Worm (Caenorhabditis elegans): ENCODE data around the gene mam-7.

ce11 chrIII:9910608-9911479 is 17.9 kb downstream of the mam-7 start, which contains the start of the genes cyld-1 and F40F12.9:
- no peak for TF ChIP-seq lin-13 (GFP tag; optimal IDR thresholded peaks at IDR 0.05)
- TF ChIP-seq nhr-28 (tag; optimal IDR thresholded peaks at IDR 0.05): no peak
- no peak for TF ChIP-seq tbx-2 (tag; optimal IDR thresholded peaks at IDR 0.05)
- no peak for TF ChIP-seq F16B12.6 (tag; optimal IDR thresholded peaks at IDR 0.05)
- no peak for TF ChIP-seq pag-3 (tag; optimal IDR thresholded peaks at IDR 0.05; ENCODE audit: borderline replicate concordance, insufficient read depth)
- TF ChIP-seq unc-130 (tag; optimal IDR thresholded peaks at IDR 0.05): no peak
- TF ChIP-seq egl-27 (tag; optimal IDR thresholded peaks at IDR 0.05): no peak
- TF ChIP-seq ztf-11 (tag; optimal IDR thresholded peaks at IDR 0.05): no peak
- TF ChIP-seq ceh-82 (tag; optimal IDR thresholded peaks at IDR 0.05): no peak
